Worm (Caenorhabditis elegans) whole organism, L1 larva: ENCODE measurements around the gene frpr-18.

ENCODE experiments used
- aha-1 ChIP-seq: fragments of 150-350 bp; optimal IDR thresholded peaks from 2 replicates; lab custom pipeline; 2014; ENCODE audit warnings: missing biosample characterization, missing genetic modification characterization
- aly-2 ChIP-seq: fragments of 150-350 bp; optimal IDR thresholded peaks from 2 replicates; lab custom pipeline; 2014; ENCODE audit warnings: missing biosample characterization, missing genetic modification characterization
- ama-1 ChIP-seq: fragments of 150-350 bp; optimal IDR thresholded peaks from 2 replicates; lab custom pipeline; 2014
- egl-27 ChIP-seq, 2 experiments: fragments of 150-350 bp in 1 of 2; sonication (generic microtip); optimal IDR thresholded peaks; 3 replicates each; lab custom pipeline; 2017 to 2018; ENCODE audit warnings: missing biosample characterization in 2 of 2, missing genetic modification characterization in 2 of 2, missing genetic modification reagents in 2 of 2
- fkh-10 ChIP-seq: sonication (generic microtip); optimal IDR thresholded peaks from 2 replicates; lab custom pipeline; 2017; ENCODE audit warnings: missing biosample characterization, missing genetic modification reagents, missing genetic modification characterization
- jun-1 ChIP-seq: fragments of 150-350 bp; optimal IDR thresholded peaks from 2 replicates; lab custom pipeline; 2014; ENCODE audit warnings: missing biosample characterization, missing genetic modification reagents, missing genetic modification characterization
- lin-39 ChIP-seq: fragments of 150-350 bp; optimal IDR thresholded peaks from 2 replicates; lab custom pipeline; 2014; ENCODE audit warnings: missing biosample characterization, missing genetic modification reagents, missing genetic modification characterization
- lir-3 ChIP-seq: sonication (generic microtip); optimal IDR thresholded peaks from 2 replicates; lab custom pipeline; 2016; ENCODE audit warnings: mild to moderate bottlenecking, missing genetic modification characterization, moderate library complexity, missing compliant biosample characterization; ENCODE audit not compliant: poor library complexity
- mep-1 ChIP-seq: fragments of 150-350 bp; optimal IDR thresholded peaks from 2 replicates; lab custom pipeline; 2014; ENCODE audit warnings: missing biosample characterization, missing genetic modification characterization
- nhr-237 ChIP-seq: fragments of 150-350 bp; optimal IDR thresholded peaks from 2 replicates; lab custom pipeline; 2014; ENCODE audit warnings: missing biosample characterization, missing genetic modification characterization
- nhr-28 ChIP-seq: fragments of 150-350 bp; optimal IDR thresholded peaks from 2 replicates; lab custom pipeline; 2014; ENCODE audit warnings: missing biosample characterization, missing genetic modification characterization
- snpc-4 ChIP-seq: fragments of 150-350 bp; optimal IDR thresholded peaks from 2 replicates; lab custom pipeline; 2014; ENCODE audit warnings: missing biosample characterization, missing genetic modification characterization
- sptf-1 ChIP-seq: fragments of 150-350 bp; optimal IDR thresholded peaks from 2 replicates; lab custom pipeline; 2014; ENCODE audit warnings: missing biosample characterization, missing genetic modification characterization
- unc-130 ChIP-seq: fragments of 150-350 bp; optimal IDR thresholded peaks from 2 replicates; lab custom pipeline; 2017; ENCODE audit warnings: missing biosample characterization, missing genetic modification characterization, inconsistent platforms

ce11 chrV:6900173-6900638 is 30.1 kb downstream of the frpr-18 start, which contains the start of gene odc-1:
- no peak for TF ChIP-seq sptf-1
- no peak for TF ChIP-seq mep-1 (tag; lab: Kevin White, UChicago)
- TF ChIP-seq snpc-4: no peak
- TF ChIP-seq aha-1 (tag; lab: Kevin White, UChicago): no peak
- no peak for TF ChIP-seq nhr-28
- no peak for TF ChIP-seq aly-2 (tag; lab: Kevin White, UChicago)
- TF ChIP-seq lir-3 (tag; lab: Kevin White, UChicago): no peak
- TF ChIP-seq fkh-10: no peak
- TF ChIP-seq lin-39 (tag; lab: Kevin White, UChicago): no peak
- no peak for TF ChIP-seq ama-1 (lab: Kevin White, UChicago)
- no peak for TF ChIP-seq jun-1
- no peak for TF ChIP-seq nhr-237 (tag; lab: Kevin White, UChicago)
- TF ChIP-seq egl-27 (tag; optimal IDR thresholded peaks at IDR 0.05; lab: Kevin White, UChicago): no peak
- TF ChIP-seq unc-130 (tag; lab: Kevin White, UChicago): no peak
